Fruit fly (Drosophila melanogaster): ENCODE results near the gene Sgs8.
A peak's percentile ranks its signal among the peaks of the same experiment; 100 is the strongest.

The Sgs8 gene

DNA sequence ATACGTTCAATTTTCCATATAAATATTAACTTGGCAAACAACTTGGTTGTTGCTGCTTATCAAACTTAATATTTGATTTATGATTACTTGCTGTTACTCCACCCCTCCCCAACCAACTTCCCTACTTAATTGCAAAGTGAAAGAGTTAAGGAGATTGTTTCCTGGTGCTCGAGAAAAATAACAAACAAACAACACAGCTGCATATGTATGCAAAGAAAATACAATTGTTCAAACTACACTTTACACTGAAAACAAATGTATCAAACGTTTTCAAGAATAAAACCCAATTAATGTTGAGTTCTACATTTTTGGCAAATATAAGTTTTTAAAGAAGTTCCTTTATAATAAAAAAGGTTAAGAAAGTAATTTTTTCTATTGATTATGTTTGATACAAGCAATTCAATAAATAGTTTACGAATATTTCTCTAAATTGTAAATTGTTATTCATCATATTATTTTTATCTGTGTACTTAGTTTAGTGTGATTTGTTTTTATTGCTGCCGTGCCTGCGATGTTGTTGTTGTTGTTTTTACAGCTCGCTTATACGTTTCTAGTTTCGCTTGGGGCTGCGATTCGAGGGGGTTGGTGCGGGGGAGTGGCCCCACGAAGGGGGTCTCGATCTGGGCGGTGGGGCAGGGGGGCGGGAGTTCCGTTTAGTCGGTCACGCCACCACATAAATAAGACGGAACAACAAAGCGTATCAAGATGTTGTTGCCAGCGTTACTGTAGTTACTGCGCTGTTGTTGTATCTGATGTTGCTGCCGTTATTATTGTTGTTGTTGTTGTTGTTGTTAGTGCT, 46.7 kb upstream of the Sgs8 start (continued):
- peak; percentile 46; the same call in 1 of the 2 replicates for TF ChIP-seq CG32772 (GFP tag; IDR thresholded peaks at IDR 0.05)
- TF ChIP-seq CG7372 (GFP tag; IDR thresholded peaks at IDR 0.05): no peak
- TF ChIP-seq MTF-1 (GFP tag; optimal IDR thresholded peaks at IDR 0.05; ENCODE audit: borderline replicate concordance): no peak
- peak; percentile 55; the same call in 1 of the 2 replicates for TF ChIP-seq rib (GFP tag; IDR thresholded peaks at IDR 0.05)
- TF ChIP-seq btn (GFP tag; optimal IDR thresholded peaks at IDR 0.05): no peak
- 0 out of 3 replicates have a peak, but pooled peaks have one; percentile 40 for TF ChIP-seq Optix (GFP tag; IDR thresholded peaks at IDR 0.05)
- peak; percentile 23 for TF ChIP-seq chn (GFP tag; optimal IDR thresholded peaks at IDR 0.05)
- TF ChIP-seq CG18262 (tag; optimal IDR thresholded peaks at IDR 0.05): peak; percentile 89
- peak; percentile 59 for TF ChIP-seq CG13894 (tag; optimal IDR thresholded peaks at IDR 0.05)
- no peak for TF ChIP-seq Stat92E (GFP tag; optimal IDR thresholded peaks at IDR 0.05)
- peak; percentile 62; the same call in 1 of the 2 replicates for TF ChIP-seq ranshi (GFP tag; IDR thresholded peaks at IDR 0.05)
- TF ChIP-seq CG1792 (GFP tag; optimal IDR thresholded peaks at IDR 0.05): peak; percentile 35
- TF ChIP-seq CG3726 (GFP tag; IDR thresholded peaks at IDR 0.05): no peak; the same call in 2 of the 3 replicates
- TF ChIP-seq CG10543 (GFP tag; optimal IDR thresholded peaks at IDR 0.05): peak; percentile 86
- peak; percentile 64 for TF ChIP-seq Abd-B (GFP tag; optimal IDR thresholded peaks at IDR 0.05)
- peak; percentile 55; the same call in 1 of the 2 replicates for TF ChIP-seq CG14667 (GFP tag; IDR thresholded peaks at IDR 0.05)
- TF ChIP-seq D (optimal IDR thresholded peaks at IDR 0.05): no peak
- TF ChIP-seq D (GFP tag; optimal IDR thresholded peaks at IDR 0.05): peak; percentile 71
- no peak for TF ChIP-seq ato (GFP tag; IDR thresholded peaks at IDR 0.05; ENCODE audit: partially characterized antibody)
- TF ChIP-seq B-H2 (GFP tag; optimal IDR thresholded peaks at IDR 0.05): peak; percentile 27
- peak; percentile 45 for TF ChIP-seq CG12299 (tag; optimal IDR thresholded peaks at IDR 0.05)
- peak; percentile 99 for TF ChIP-seq crol (GFP tag; IDR thresholded peaks at IDR 0.05)
- no peak for TF ChIP-seq Trl (optimal IDR thresholded peaks at IDR 0.05)
- peak; percentile 32 for TF ChIP-seq Trl (GFP tag; optimal IDR thresholded peaks at IDR 0.05)
- TF ChIP-seq stc (GFP tag; IDR thresholded peaks at IDR 0.05): peak; percentile 77; the same call in 1 of the 2 replicates
- no peak for TF ChIP-seq CG4282 (GFP tag; optimal IDR thresholded peaks at IDR 0.05)
- TF ChIP-seq CG1832 (GFP tag; optimal IDR thresholded peaks at IDR 0.05): no peak
- peak; percentile 31 for TF ChIP-seq CG10431 (GFP tag; optimal IDR thresholded peaks at IDR 0.05)
- TF ChIP-seq YL-1 (GFP tag; optimal IDR thresholded peaks at IDR 0.05): no peak
- TF ChIP-seq BtbVII (GFP tag; optimal IDR thresholded peaks at IDR 0.05): peak; percentile 10
- no peak for TF ChIP-seq CG9797 (GFP tag; optimal IDR thresholded peaks at IDR 0.05)
- peak; percentile 66 for TF ChIP-seq Deaf1 (tag; optimal IDR thresholded peaks at IDR 0.05)
- TF ChIP-seq NfI (GFP tag; optimal IDR thresholded peaks at IDR 0.05): peak; percentile 39
- TF ChIP-seq CG17385 (GFP tag; optimal IDR thresholded peaks at IDR 0.05): peak; percentile 69
- TF ChIP-seq vfl (GFP tag; optimal IDR thresholded peaks at IDR 0.05): no peak
- peak; percentile 5 for TF ChIP-seq fu2 (GFP tag; optimal IDR thresholded peaks at IDR 0.05)
- no peak for TF ChIP-seq h (optimal IDR thresholded peaks at IDR 0.05)
- no peak for TF ChIP-seq cg (GFP tag; optimal IDR thresholded peaks at IDR 0.05)
- TF ChIP-seq crc (GFP tag; optimal IDR thresholded peaks at IDR 0.05): no peak
- peak; percentile 68 for TF ChIP-seq mirr (GFP tag; optimal IDR thresholded peaks at IDR 0.05)
- no peak for TF ChIP-seq ara (GFP tag; IDR thresholded peaks at IDR 0.05)
- TF ChIP-seq CG30403 (GFP tag; optimal IDR thresholded peaks at IDR 0.05): peak; percentile 76
- TF ChIP-seq CG12071 (GFP tag; optimal IDR thresholded peaks at IDR 0.05): peak; percentile 18
- no peak for TF ChIP-seq CG10274 (GFP tag; optimal IDR thresholded peaks at IDR 0.05)
- TF ChIP-seq CG17186 (GFP tag; optimal IDR thresholded peaks at IDR 0.05): peak; percentile 19
- TF ChIP-seq gfzf (GFP tag; optimal IDR thresholded peaks at IDR 0.05): no peak
- TF ChIP-seq CG10654 (GFP tag; optimal IDR thresholded peaks at IDR 0.05): peak; percentile 46
- TF ChIP-seq sc (optimal IDR thresholded peaks at IDR 0.05): no peak
- peak; percentile 71 for TF ChIP-seq sc (GFP tag; optimal IDR thresholded peaks at IDR 0.05)
- TF ChIP-seq Sox100B (GFP tag; optimal IDR thresholded peaks at IDR 0.05): peak; percentile 79
